Worm (Caenorhabditis elegans): ENCODE measurements around the gene F18H3.4.

Gene F18H3.4

ce11 chrX:13528630-13529138 lies at the start of gene F18H3.4:
F18H3.4 (plus strand) TSS chrX:13529088.
- no peak for TF ChIP-seq med-1 (GFP tag; optimal IDR thresholded peaks at IDR 0.05; ENCODE audit: insufficient read depth)
- TF ChIP-seq tab-1 (GFP tag; IDR thresholded peaks at IDR 0.05), result no peak
- TF ChIP-seq flt-1 (GFP tag; IDR thresholded peaks at IDR 0.05), result no peak
- no peak for TF ChIP-seq ztf-29 (GFP tag; IDR thresholded peaks at IDR 0.05)
- TF ChIP-seq ztf-23 (GFP tag; IDR thresholded peaks at IDR 0.05), result no peak
- TF ChIP-seq T22C8.4 (GFP tag; IDR thresholded peaks at IDR 0.05), result no peak
- TF ChIP-seq klf-2 (GFP tag; conservative IDR thresholded peaks at IDR 0.05), result no peak
- no peak for TF ChIP-seq ref-1 (GFP tag; conservative IDR thresholded peaks at IDR 0.05)
- TF ChIP-seq cog-1 (tag; optimal IDR thresholded peaks at IDR 0.05), result no peak

- TF ChIP-seq klf-2 (GFP tag; conservative IDR thresholded peaks at IDR 0.05) (no peak), ref-1 (GFP tag; conservative IDR thresholded peaks at IDR 0.05) (no peak), T22C8.4 (GFP tag; IDR thresholded peaks at IDR 0.05) (no peak), cog-1 (tag; optimal IDR thresholded peaks at IDR 0.05) (no peak), tab-1 (GFP tag; IDR thresholded peaks at IDR 0.05) (no peak), med-1 (GFP tag; optimal IDR thresholded peaks at IDR 0.05; ENCODE audit: insufficient read depth) (no peak), ztf-29 (GFP tag; IDR thresholded peaks at IDR 0.05) (no peak), ztf-23 (GFP tag; IDR thresholded peaks at IDR 0.05) (no peak), flt-1 (GFP tag; IDR thresholded peaks at IDR 0.05) (no peak)
These were observed 47.2 kb upstream of the F18H3.4 start, which contains the start of gene srd-50 for ce11 chrX:13481704-13482103. srd-50 (minus strand) TSS chrX:13481804.

ce11 chrX:13484813-13485212 lies 44.1 kb upstream of the F18H3.4 start, which contains the start of gene srd-51:
srd-51 (minus strand) TSS chrX:13484913.
- TF ChIP-seq T22C8.4 (GFP tag; IDR thresholded peaks at IDR 0.05) (no peak), cog-1 (tag; optimal IDR thresholded peaks at IDR 0.05) (no peak), ztf-23 (GFP tag; IDR thresholded peaks at IDR 0.05) (no peak), ref-1 (GFP tag; conservative IDR thresholded peaks at IDR 0.05) (no peak), tab-1 (GFP tag; IDR thresholded peaks at IDR 0.05) (no peak), flt-1 (GFP tag; IDR thresholded peaks at IDR 0.05) (no peak), med-1 (GFP tag; optimal IDR thresholded peaks at IDR 0.05; ENCODE audit: insufficient read depth) (no peak), klf-2 (GFP tag; conservative IDR thresholded peaks at IDR 0.05) (no peak), ztf-29 (GFP tag; IDR thresholded peaks at IDR 0.05) (no peak)

- no peak for TF ChIP-seq ztf-23 (GFP tag; IDR thresholded peaks at IDR 0.05)
- TF ChIP-seq ztf-29 (GFP tag; IDR thresholded peaks at IDR 0.05), result no peak
- no peak for TF ChIP-seq T22C8.4 (GFP tag; IDR thresholded peaks at IDR 0.05)
- TF ChIP-seq med-1 (GFP tag; optimal IDR thresholded peaks at IDR 0.05; ENCODE audit: insufficient read depth), result no peak
- TF ChIP-seq klf-2 (GFP tag; conservative IDR thresholded peaks at IDR 0.05), result no peak
- TF ChIP-seq ref-1 (GFP tag; conservative IDR thresholded peaks at IDR 0.05), result no peak
- TF ChIP-seq flt-1 (GFP tag; IDR thresholded peaks at IDR 0.05), result no peak
- no peak for TF ChIP-seq cog-1 (tag; optimal IDR thresholded peaks at IDR 0.05)
These were observed 35.1 kb upstream of the F18H3.4 start for ce11 chrX:13493762-13494161.

ce11 chrX:13499098-13499497 lies 29.8 kb upstream of the F18H3.4 start:
- TF ChIP-seq flt-1 (GFP tag; IDR thresholded peaks at IDR 0.05) (no peak), ztf-29 (GFP tag; IDR thresholded peaks at IDR 0.05) (no peak), tab-1 (GFP tag; IDR thresholded peaks at IDR 0.05) (no peak), med-1 (GFP tag; optimal IDR thresholded peaks at IDR 0.05; ENCODE audit: insufficient read depth) (no peak), cog-1 (tag; optimal IDR thresholded peaks at IDR 0.05) (no peak), T22C8.4 (GFP tag; IDR thresholded peaks at IDR 0.05) (no peak), klf-2 (GFP tag; conservative IDR thresholded peaks at IDR 0.05) (no peak), ref-1 (GFP tag; conservative IDR thresholded peaks at IDR 0.05) (no peak), ztf-23 (GFP tag; IDR thresholded peaks at IDR 0.05) (no peak)

- TF ChIP-seq T22C8.4 (GFP tag; IDR thresholded peaks at IDR 0.05), result no peak
- TF ChIP-seq cog-1 (tag; optimal IDR thresholded peaks at IDR 0.05), result no peak
- TF ChIP-seq flt-1 (GFP tag; IDR thresholded peaks at IDR 0.05), result no peak
- TF ChIP-seq ref-1 (GFP tag; conservative IDR thresholded peaks at IDR 0.05), result no peak
- TF ChIP-seq ztf-23 (GFP tag; IDR thresholded peaks at IDR 0.05), result no peak
- TF ChIP-seq tab-1 (GFP tag; IDR thresholded peaks at IDR 0.05), result no peak
- TF ChIP-seq ztf-29 (GFP tag; IDR thresholded peaks at IDR 0.05), result no peak
- no peak for TF ChIP-seq med-1 (GFP tag; optimal IDR thresholded peaks at IDR 0.05; ENCODE audit: insufficient read depth)
- TF ChIP-seq klf-2 (GFP tag; conservative IDR thresholded peaks at IDR 0.05), result no peak
These were observed 29.0 kb upstream of the F18H3.4 start for ce11 chrX:13499923-13500322.

ce11 chrX:13500568-13500967 lies 28.3 kb upstream of the F18H3.4 start, which contains the start of gene sad-1:
sad-1 (minus strand) TSS chrX:13500668.
- TF ChIP-seq cog-1 (tag; optimal IDR thresholded peaks at IDR 0.05) (no peak), flt-1 (GFP tag; IDR thresholded peaks at IDR 0.05) (no peak), T22C8.4 (GFP tag; IDR thresholded peaks at IDR 0.05) (no peak), med-1 (GFP tag; optimal IDR thresholded peaks at IDR 0.05; ENCODE audit: insufficient read depth) (no peak), tab-1 (GFP tag; IDR thresholded peaks at IDR 0.05) (no peak), klf-2 (GFP tag; conservative IDR thresholded peaks at IDR 0.05) (no peak), ref-1 (GFP tag; conservative IDR thresholded peaks at IDR 0.05) (no peak), ztf-29 (GFP tag; IDR thresholded peaks at IDR 0.05) (no peak)

- TF ChIP-seq ztf-23 (GFP tag; IDR thresholded peaks at IDR 0.05), result peak; percentile 34; the same call in 1 of the 2 replicates
- no peak for TF ChIP-seq T22C8.4 (GFP tag; IDR thresholded peaks at IDR 0.05)
- TF ChIP-seq cog-1 (tag; optimal IDR thresholded peaks at IDR 0.05), result peak; percentile 17
These were observed 26.6 kb upstream of the F18H3.4 start for ce11 chrX:13502282-13502681.

ce11 chrX:13503839-13504238 lies 25.0 kb upstream of the F18H3.4 start:
- TF ChIP-seq cog-1 (tag; optimal IDR thresholded peaks at IDR 0.05) (no peak), flt-1 (GFP tag; IDR thresholded peaks at IDR 0.05) (peak; percentile 19; the same call in 1 of the 2 replicates)

ce11 chrX:13505201-13505600 lies 23.7 kb upstream of the F18H3.4 start:
- no peak for TF ChIP-seq cog-1 (tag; optimal IDR thresholded peaks at IDR 0.05)
- no peak for TF ChIP-seq tab-1 (GFP tag; IDR thresholded peaks at IDR 0.05)
- no peak for TF ChIP-seq ztf-23 (GFP tag; IDR thresholded peaks at IDR 0.05)
- TF ChIP-seq med-1 (GFP tag; optimal IDR thresholded peaks at IDR 0.05; ENCODE audit: insufficient read depth), result no peak
